Fruit fly (Drosophila melanogaster) whole organism, embryonic: Measurements from ENCODE around the gene CG31495.

Experiments used
- Atf6 ChIP-seq: fragments of 200-800 bp; sonication (Bioruptor generic); IDR thresholded peaks from 2 replicates; pipeline ENCODE4 v1.3.6; 2022; ENCODE audit warnings: missing biosample characterization, missing genetic modification characterization
- CG10267 ChIP-seq: fragments of 200-800 bp; sonication (Bioruptor generic); optimal IDR thresholded peaks from 2 replicates; lab custom pipeline; 2018; ENCODE audit warnings: missing biosample characterization, mild to moderate bottlenecking, missing genetic modification characterization, moderate library complexity
- CG10366 ChIP-seq: fragments of 200-800 bp; sonication (Bioruptor generic); IDR thresholded peaks from 2 replicates; pipeline ENCODE4 v1.3.6; 2022; ENCODE audit warnings: missing biosample characterization, missing genetic modification characterization
- CG10431 ChIP-seq: fragments of 200-800 bp; sonication (Bioruptor generic); optimal IDR thresholded peaks from 3 replicates; lab custom pipeline; 2018; ENCODE audit warnings: missing biosample characterization, mild to moderate bottlenecking, missing genetic modification characterization
- CG12769 ChIP-seq: fragments of 200-800 bp; sonication (Bioruptor generic); optimal IDR thresholded peaks from 2 replicates; lab custom pipeline; 2019; ENCODE audit warnings: missing biosample characterization, mild to moderate bottlenecking, missing genetic modification characterization, moderate library complexity
- CG13123 ChIP-seq: fragments of 200-800 bp; sonication (Bioruptor generic); optimal IDR thresholded peaks from 2 replicates; lab custom pipeline; 2016; ENCODE audit warnings: missing biosample characterization, missing genetic modification characterization
- CG13287 ChIP-seq: fragments of 200-800 bp; sonication (Bioruptor generic); IDR thresholded peaks from 2 replicates; pipeline ENCODE4 v1.3.6; 2022; ENCODE audit warnings: missing biosample characterization, missing genetic modification characterization; ENCODE audit not compliant: partially characterized antibody
- CG14965 ChIP-seq: fragments of 200-800 bp; sonication (Bioruptor generic); optimal IDR thresholded peaks from 2 replicates; lab custom pipeline; 2016; ENCODE audit warnings: missing biosample characterization, missing genetic modification characterization, borderline replicate concordance
- CG15269 ChIP-seq: fragments of 200-800 bp; sonication (Bioruptor generic); optimal IDR thresholded peaks from 2 replicates; lab custom pipeline; 2018; ENCODE audit warnings: missing biosample characterization, mild to moderate bottlenecking, missing genetic modification characterization, moderate library complexity
- CG17328 ChIP-seq: fragments of 200-800 bp; sonication (Bioruptor generic); IDR thresholded peaks from 2 replicates; pipeline ENCODE4 v1.3.6; 2022; ENCODE audit warnings: missing biosample characterization, missing genetic modification characterization
- CG17912 ChIP-seq: fragments of 200-800 bp; sonication (Bioruptor generic); optimal IDR thresholded peaks from 2 replicates; lab custom pipeline; 2018; ENCODE audit warnings: missing biosample characterization, mild to moderate bottlenecking, missing genetic modification characterization
- CG33213 ChIP-seq: fragments of 200-800 bp; sonication (Bioruptor generic); optimal IDR thresholded peaks from 3 replicates; lab custom pipeline; 2016; ENCODE audit warnings: missing biosample characterization, missing genetic modification characterization
- CG34224 ChIP-seq: fragments of 200-800 bp; sonication (Bioruptor generic); IDR thresholded peaks from 3 replicates; pipeline ENCODE4 v1.3.6; 2022; ENCODE audit warnings: missing biosample characterization, missing genetic modification characterization; ENCODE audit not compliant: partially characterized antibody
- CG3847 ChIP-seq: fragments of 200-800 bp; sonication (Bioruptor generic); IDR thresholded peaks from 2 replicates; pipeline ENCODE4 v1.3.6; 2022; ENCODE audit warnings: missing biosample characterization, missing genetic modification characterization
- CG4282 ChIP-seq: fragments of 200-800 bp; sonication (Bioruptor generic); optimal IDR thresholded peaks from 2 replicates; lab custom pipeline; 2016; ENCODE audit warnings: missing biosample characterization, missing genetic modification characterization
- CG4360 ChIP-seq: fragments of 200-800 bp; sonication (Bioruptor generic); IDR thresholded peaks from 2 replicates; pipeline ENCODE4 v1.3.6; 2022; ENCODE audit warnings: missing biosample characterization, missing genetic modification characterization
- CG4730 ChIP-seq: fragments of 200-800 bp; sonication (Bioruptor generic); IDR thresholded peaks from 2 replicates; pipeline ENCODE4 v1.3.6; 2022; ENCODE audit warnings: missing biosample characterization, missing genetic modification characterization
- CG6765 ChIP-seq: fragments of 200-800 bp; sonication (Bioruptor generic); optimal IDR thresholded peaks from 3 replicates; lab custom pipeline; 2017; ENCODE audit warnings: missing biosample characterization, mild to moderate bottlenecking, missing genetic modification characterization
- CG8924 ChIP-seq: fragments of 200-800 bp; optimal IDR thresholded peaks from 3 replicates; lab custom pipeline; 2019; ENCODE audit warnings: missing biosample characterization, mild to moderate bottlenecking, missing genetic modification characterization, moderate library complexity
- CG9215 ChIP-seq: fragments of 200-800 bp; sonication (Bioruptor generic); IDR thresholded peaks from 2 replicates; pipeline ENCODE4 v1.3.6; 2022; ENCODE audit warnings: missing biosample characterization, missing genetic modification characterization
- CHES-1-like ChIP-seq: fragments of 200-800 bp; sonication (Bioruptor generic); optimal IDR thresholded peaks from 2 replicates; lab custom pipeline; 2016; ENCODE audit warnings: missing biosample characterization, missing genetic modification characterization
- D ChIP-seq, 2 experiments: fragments of 200-800 bp in 1 of 2; fragments of >200 bp in 1 of 2; sonication (Bioruptor generic) in 1 of 2; optimal IDR thresholded peaks; 2 replicates in 1 of 2; 3 replicates in 1 of 2; lab custom pipeline; 2017; ENCODE audit warnings: mild to moderate bottlenecking in 1 of 2, missing biosample characterization in 1 of 2, missing genetic modification characterization in 1 of 2, missing genetic modification reagents in 1 of 2
- Dbx ChIP-seq: fragments of 200-800 bp; sonication (Bioruptor generic); IDR thresholded peaks from 3 replicates; pipeline ENCODE4 v1.3.6; 2022; ENCODE audit warnings: missing biosample characterization, missing genetic modification characterization
- Dll ChIP-seq: fragments of 200-800 bp; sonication (Bioruptor generic); IDR thresholded peaks from 4 replicates; pipeline ENCODE4 v1.3.6; 2022; ENCODE audit warnings: missing biosample characterization, missing genetic modification characterization; ENCODE audit not compliant: partially characterized antibody
- E2f2 ChIP-seq: fragments of 200-800 bp; sonication (Bioruptor generic); IDR thresholded peaks from 2 replicates; pipeline ENCODE4 v1.3.6; 2022; ENCODE audit warnings: missing biosample characterization, missing genetic modification characterization
- Ets65A ChIP-seq: fragments of 200-800 bp; sonication (Bioruptor generic); peaks from one replicate; lab custom pipeline; 2016; ENCODE audit warnings: missing biosample characterization, missing genetic modification characterization
- Fer3 ChIP-seq: fragments of 200-800 bp; sonication (Bioruptor generic); optimal IDR thresholded peaks from 2 replicates; lab custom pipeline; 2018; ENCODE audit warnings: missing biosample characterization, mild to moderate bottlenecking, missing genetic modification characterization, moderate library complexity
- Hmx ChIP-seq: fragments of 200-800 bp; sonication (Bioruptor generic); optimal IDR thresholded peaks from 2 replicates; lab custom pipeline; 2016; ENCODE audit warnings: missing biosample characterization, missing genetic modification characterization
- Lpt ChIP-seq: fragments of >200 bp; optimal IDR thresholded peaks from 2 replicates; lab custom pipeline; 2018; ENCODE audit warnings: missing biosample characterization, missing genetic modification characterization
- MESR4 ChIP-seq: fragments of 200-800 bp; sonication (Bioruptor generic); optimal IDR thresholded peaks from 2 replicates; lab custom pipeline; 2018; ENCODE audit warnings: missing biosample characterization, mild to moderate bottlenecking, missing genetic modification characterization, moderate library complexity
- Scr ChIP-seq: fragments of 200-800 bp; sonication (Bioruptor generic); IDR thresholded peaks from 2 replicates; pipeline ENCODE4 v1.3.6; 2022; ENCODE audit warnings: missing biosample characterization, missing genetic modification characterization; ENCODE audit not compliant: partially characterized antibody
- Sox100B ChIP-seq: fragments of 200-800 bp; sonication (Bioruptor generic); optimal IDR thresholded peaks from 3 replicates; lab custom pipeline; 2018; ENCODE audit warnings: missing biosample characterization, mild to moderate bottlenecking, missing genetic modification characterization
- ac ChIP-seq: fragments of 200-800 bp; sonication (Bioruptor generic); optimal IDR thresholded peaks from 3 replicates; lab custom pipeline; 2017; ENCODE audit warnings: missing biosample characterization, mild to moderate bottlenecking, missing genetic modification characterization
- amos ChIP-seq: fragments of 200-800 bp; sonication (Bioruptor generic); IDR thresholded peaks from 2 replicates; pipeline ENCODE4 v1.3.6; 2022; ENCODE audit warnings: missing biosample characterization, missing genetic modification characterization; ENCODE audit not compliant: partially characterized antibody
- crp ChIP-seq, 2 experiments: fragments of 200-800 bp; sonication (Bioruptor generic); optimal IDR thresholded peaks; 2 replicates in 1 of 2; 3 replicates in 1 of 2; lab custom pipeline; 2017; ENCODE audit warnings: missing biosample characterization in 2 of 2, missing genetic modification characterization in 2 of 2, mild to moderate bottlenecking in 1 of 2, moderate library complexity in 1 of 2
- dimm ChIP-seq: fragments of 200-800 bp; sonication (Bioruptor generic); IDR thresholded peaks from 2 replicates; pipeline ENCODE4 v1.3.6; 2022; ENCODE audit warnings: missing biosample characterization, missing genetic modification characterization
- kah ChIP-seq: fragments of 200-800 bp; sonication (Bioruptor generic); optimal IDR thresholded peaks from 2 replicates; lab custom pipeline; 2018; ENCODE audit warnings: missing biosample characterization, mild to moderate bottlenecking, missing genetic modification characterization
- lab ChIP-seq: fragments of 200-800 bp; sonication (Bioruptor generic); optimal IDR thresholded peaks from 3 replicates; lab custom pipeline; 2017; ENCODE audit warnings: missing biosample characterization, missing genetic modification characterization, mild to moderate bottlenecking, moderate library complexity, missing genetic modification reagents
- lilli ChIP-seq: fragments of 200-800 bp; sonication (Bioruptor generic); optimal IDR thresholded peaks from 3 replicates; lab custom pipeline; 2016; ENCODE audit warnings: missing biosample characterization, missing genetic modification characterization
- mirr ChIP-seq: fragments of 200-800 bp; sonication (Bioruptor generic); optimal IDR thresholded peaks from 3 replicates; lab custom pipeline; 2018; ENCODE audit warnings: missing biosample characterization, mild to moderate bottlenecking, missing genetic modification characterization
- nom ChIP-seq: fragments of 200-800 bp; sonication (Bioruptor generic); optimal IDR thresholded peaks from 2 replicates; lab custom pipeline; 2017; ENCODE audit warnings: missing biosample characterization, missing genetic modification characterization, mild to moderate bottlenecking, moderate library complexity, missing genetic modification reagents
- so ChIP-seq: fragments of 200-800 bp; sonication (Bioruptor generic); IDR thresholded peaks from 3 replicates; pipeline ENCODE4 v1.3.6; 2022; ENCODE audit warnings: missing biosample characterization, missing genetic modification characterization
- sqz ChIP-seq: fragments of 200-800 bp; sonication (Bioruptor generic); optimal IDR thresholded peaks from 3 replicates; lab custom pipeline; 2018; ENCODE audit warnings: missing biosample characterization, mild to moderate bottlenecking, missing genetic modification characterization
- stc ChIP-seq: fragments of 200-800 bp; sonication (Bioruptor generic); IDR thresholded peaks from 2 replicates; pipeline ENCODE4 v1.3.6; 2022; ENCODE audit warnings: missing biosample characterization, missing genetic modification characterization
- sug ChIP-seq: fragments of 200-800 bp; optimal IDR thresholded peaks from 2 replicates; lab custom pipeline; 2019; ENCODE audit warnings: missing biosample characterization, mild to moderate bottlenecking, missing genetic modification characterization, moderate library complexity
- unc-4 ChIP-seq: fragments of 200-800 bp; sonication (Bioruptor generic); IDR thresholded peaks from 2 replicates; pipeline ENCODE4 v1.3.6; 2022; ENCODE audit warnings: missing biosample characterization, missing genetic modification characterization; ENCODE audit not compliant: partially characterized antibody
- unpg ChIP-seq: fragments of 200-800 bp; sonication (Bioruptor generic); optimal IDR thresholded peaks from 3 replicates; lab custom pipeline; 2018; ENCODE audit warnings: missing biosample characterization, mild to moderate bottlenecking, missing genetic modification characterization, moderate library complexity
- zen2 ChIP-seq: fragments of 200-800 bp; sonication (Bioruptor generic); IDR thresholded peaks from 3 replicates; pipeline ENCODE4 v1.3.6; 2022; ENCODE audit warnings: missing biosample characterization, missing genetic modification characterization; ENCODE audit not compliant: partially characterized antibody

Gene CG31495

DNA sequence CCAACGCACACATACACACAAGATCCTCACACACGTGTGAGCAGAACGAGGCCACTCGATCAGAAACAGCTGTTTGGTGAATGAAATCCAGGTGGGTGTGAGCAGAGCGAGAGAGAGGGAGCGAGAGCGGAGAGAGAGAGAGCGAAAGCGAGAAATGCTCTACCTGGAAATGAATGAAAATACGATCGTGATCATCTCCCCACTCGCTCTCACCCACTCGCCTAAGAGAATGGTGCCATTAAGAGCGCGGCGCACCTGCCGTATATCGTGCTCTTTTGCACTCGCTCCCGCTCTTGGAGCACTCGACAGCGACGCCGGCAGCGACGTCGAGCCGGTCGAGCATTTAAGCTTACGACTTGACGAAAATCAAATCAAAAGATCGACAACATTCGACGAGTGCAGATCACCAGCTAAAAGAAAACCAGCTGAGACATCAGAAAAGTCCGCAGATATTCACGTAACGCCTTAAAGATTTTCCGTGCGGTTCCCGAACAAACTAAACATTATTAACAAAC, 26.9 kb downstream of the CG31495 start, which contains the start of the genes tal-1A, tal-2A, tal-3A and tal-AA (continued):
- peak; percentile 74 for TF ChIP-seq Dll
- TF ChIP-seq mirr (GFP tag; lab: Kevin White, UChicago) = peak; percentile 47
- TF ChIP-seq Dbx = 0 out of 3 replicates have a peak, but pooled peaks have one; percentile 43
- TF ChIP-seq CG17328 (GFP tag; lab: Robert Waterston, UW) = 0 out of 2 replicates have a peak, but pooled peaks have one; percentile 10
- TF ChIP-seq Lpt (GFP tag; lab: Kevin White, UChicago) = no peak
- no peak for TF ChIP-seq Hmx (GFP tag; lab: Kevin White, UChicago)
- TF ChIP-seq zen2 = peak; percentile 88
- peak; percentile 8; the same call in 1 of the 2 replicates for TF ChIP-seq amos (GFP tag; lab: Robert Waterston, UW)
- TF ChIP-seq CG33213 (GFP tag; lab: Kevin White, UChicago) = no peak
- peak; percentile 55 for TF ChIP-seq nom
- no peak for TF ChIP-seq CG6765 (GFP tag; lab: Kevin White, UChicago)
- no peak for TF ChIP-seq CG14965 (GFP tag; lab: Kevin White, UChicago)
- no peak for TF ChIP-seq CG9215 (GFP tag; lab: Robert Waterston, UW)
- TF ChIP-seq CG12769 = peak; percentile 52
- no peak for TF ChIP-seq CHES-1-like (GFP tag; lab: Kevin White, UChicago)
- TF ChIP-seq CG10366 (GFP tag; lab: Robert Waterston, UW) = no peak
- no peak for TF ChIP-seq CG4730 (GFP tag; lab: Robert Waterston, UW)
- TF ChIP-seq E2f2 = peak; percentile 19; the same call in 1 of the 2 replicates
- TF ChIP-seq lilli (GFP tag; lab: Kevin White, UChicago) = peak; percentile 16
- peak; percentile 6 for TF ChIP-seq unpg (GFP tag; lab: Kevin White, UChicago)
- TF ChIP-seq CG3847 (GFP tag; lab: Robert Waterston, UW) = peak; percentile 49
- no peak for TF ChIP-seq sug (tag; lab: Kevin White, UChicago)
- peak in 1 of 2 experiments; percentile 73 for TF ChIP-seq crp (GFP tag; optimal IDR thresholded peaks at IDR 0.05; lab: Kevin White, UChicago)
- TF ChIP-seq Sox100B (GFP tag; lab: Kevin White, UChicago) = no peak
- TF ChIP-seq CG10431 (GFP tag; lab: Kevin White, UChicago) = peak; percentile 41
- TF ChIP-seq CG4360 = peak; percentile 29
- TF ChIP-seq dimm = no peak
- TF ChIP-seq ac = peak; percentile 81
- TF ChIP-seq CG15269 (tag; lab: Kevin White, UChicago) = no peak
- TF ChIP-seq sqz = peak; percentile 58
- TF ChIP-seq so (GFP tag; lab: Robert Waterston, UW) = peak; percentile 77; the same call in 2 of the 3 replicates
- TF ChIP-seq CG8924 (tag; lab: Kevin White, UChicago) = peak; percentile 17
- no peak for TF ChIP-seq Fer3 (tag; lab: Kevin White, UChicago)
- TF ChIP-seq CG34224 (GFP tag; lab: Robert Waterston, UW) = peak; percentile 82
- TF ChIP-seq lab (GFP tag; lab: Kevin White, UChicago) = peak; percentile 41
- TF ChIP-seq CG13123 (GFP tag; lab: Kevin White, UChicago) = no peak
- TF ChIP-seq Atf6 (GFP tag; lab: Robert Waterston, UW) = peak; percentile 55
- peak; percentile 44 for TF ChIP-seq Ets65A (GFP tag; lab: Kevin White, UChicago)
- no peak for TF ChIP-seq MESR4 (GFP tag; lab: Kevin White, UChicago)
- peak; percentile 74 for TF ChIP-seq CG13287
- peak; percentile 49; the same call in 1 of the 2 replicates for TF ChIP-seq Scr (GFP tag; lab: Robert Waterston, UW)
- no peak for TF ChIP-seq CG10267 (tag; lab: Kevin White, UChicago)
- peak; percentile 4; the same call in 1 of the 2 replicates for TF ChIP-seq stc (GFP tag; lab: Robert Waterston, UW)
- no peak for TF ChIP-seq CG4282 (GFP tag; lab: Kevin White, UChicago)
- no peak for TF ChIP-seq CG17912
- peak; percentile 80 for TF ChIP-seq D (optimal IDR thresholded peaks at IDR 0.05; lab: Kevin White, UChicago)
- no peak for TF ChIP-seq D (GFP tag; optimal IDR thresholded peaks at IDR 0.05; lab: Kevin White, UChicago)
- peak; percentile 45 for TF ChIP-seq kah (GFP tag; lab: Kevin White, UChicago)
- 0 out of 2 replicates have a peak, but pooled peaks have one; percentile 30 for TF ChIP-seq unc-4 (GFP tag; lab: Robert Waterston, UW)
